Worm (Caenorhabditis elegans) whole organism, L2 larva: ENCODE measurements around the gene W06D11.3.

Experiments
- C34F6.9 ChIP-seq: fragments of 150-350 bp; optimal IDR thresholded peaks from 2 replicates; lab custom pipeline; 2014; ENCODE audit warnings: missing biosample characterization, missing genetic modification characterization
- F13H6.1 ChIP-seq: sonication (generic microtip); optimal IDR thresholded peaks from 2 replicates; lab custom pipeline; 2016; ENCODE audit warnings: missing genetic modification characterization, missing compliant biosample characterization
- R02D3.7 ChIP-seq: fragments of 150-350 bp; optimal IDR thresholded peaks from 2 replicates; lab custom pipeline; 2014; ENCODE audit warnings: missing biosample characterization, missing genetic modification characterization
- Y55F3AM.14 ChIP-seq: fragments of 200-800 bp; sonication (Bioruptor generic); optimal IDR thresholded peaks from 2 replicates; lab custom pipeline; 2018; ENCODE audit warnings: mild to moderate bottlenecking, missing genetic modification characterization, missing compliant biosample characterization
- ZK546.5 ChIP-seq: sonication (generic microtip); optimal IDR thresholded peaks from 2 replicates; lab custom pipeline; 2017; ENCODE audit warnings: missing biosample characterization, missing genetic modification characterization
- alr-1 ChIP-seq: fragments of 150-350 bp; optimal IDR thresholded peaks from 2 replicates; lab custom pipeline; 2014; ENCODE audit warnings: missing biosample characterization, missing genetic modification characterization
- aly-2 ChIP-seq: fragments of 150-350 bp; optimal IDR thresholded peaks from 2 replicates; lab custom pipeline; 2014; ENCODE audit warnings: missing biosample characterization, missing genetic modification characterization
- blmp-1 ChIP-seq: sonication (generic microtip); optimal IDR thresholded peaks from 2 replicates; lab custom pipeline; 2017; ENCODE audit warnings: missing genetic modification characterization, mild to moderate bottlenecking, missing compliant biosample characterization, antibody characterized with exemption, moderate library complexity; ENCODE audit not compliant: insufficient read depth
- ceh-16 ChIP-seq: fragments of 150-350 bp; optimal IDR thresholded peaks from 2 replicates; lab custom pipeline; 2014; ENCODE audit warnings: missing biosample characterization, missing genetic modification characterization
- crh-2 ChIP-seq: sonication (generic microtip); optimal IDR thresholded peaks from 2 replicates; lab custom pipeline; 2017; ENCODE audit warnings: missing biosample characterization, missing genetic modification characterization
- elt-3 ChIP-seq: sonication (generic microtip); optimal IDR thresholded peaks from 2 replicates; lab custom pipeline; 2017; ENCODE audit warnings: missing biosample characterization, missing genetic modification characterization
- fos-1 ChIP-seq: fragments of 150-350 bp; optimal IDR thresholded peaks from 2 replicates; lab custom pipeline; 2014; ENCODE audit warnings: missing biosample characterization, missing genetic modification characterization
- gmeb-1 ChIP-seq: fragments of 150-350 bp; optimal IDR thresholded peaks from 2 replicates; lab custom pipeline; 2014; ENCODE audit warnings: missing biosample characterization, missing genetic modification characterization
- lin-11 ChIP-seq: fragments of 150-350 bp; sonication (generic microtip); optimal IDR thresholded peaks from 2 replicates; lab custom pipeline; 2014; ENCODE audit warnings: missing biosample characterization, missing genetic modification characterization, inconsistent platforms, mixed read lengths
- lin-39 ChIP-seq: fragments of 150-350 bp; optimal IDR thresholded peaks from 2 replicates; lab custom pipeline; 2014; ENCODE audit warnings: missing biosample characterization, missing genetic modification reagents, missing genetic modification characterization
- lsy-2 ChIP-seq, 2 experiments: fragments of 150-350 bp in 1 of 2; sonication (generic microtip) in 1 of 2; optimal IDR thresholded peaks; 2 replicates each; lab custom pipeline; 2014 to 2017; ENCODE audit warnings: missing biosample characterization in 2 of 2, missing genetic modification characterization in 2 of 2
- mab-5 ChIP-seq: fragments of 150-350 bp; optimal IDR thresholded peaks from 2 replicates; lab custom pipeline; 2014; ENCODE audit warnings: missing biosample characterization, missing genetic modification characterization
- mbf-1 ChIP-seq: sonication (generic microtip); optimal IDR thresholded peaks from 2 replicates; lab custom pipeline; 2017; ENCODE audit warnings: missing biosample characterization, missing genetic modification characterization
- mdl-1 ChIP-seq, 2 experiments: fragments of 150-350 bp in 1 of 2; sonication (generic microtip) in 1 of 2; optimal IDR thresholded peaks; 2 replicates each; lab custom pipeline; 2017; ENCODE audit warnings: missing biosample characterization in 2 of 2, missing genetic modification characterization in 2 of 2
- nhr-10 ChIP-seq: sonication (generic microtip); optimal IDR thresholded peaks from 2 replicates; lab custom pipeline; 2017; ENCODE audit warnings: missing biosample characterization, missing genetic modification characterization
- nhr-11 ChIP-seq: fragments of 150-350 bp; optimal IDR thresholded peaks from 2 replicates; lab custom pipeline; 2014; ENCODE audit warnings: missing biosample characterization, missing genetic modification characterization
- nhr-12 ChIP-seq: fragments of 150-350 bp; optimal IDR thresholded peaks from 2 replicates; lab custom pipeline; 2014; ENCODE audit warnings: missing biosample characterization, missing genetic modification characterization
- nhr-129 ChIP-seq: fragments of 150-350 bp; optimal IDR thresholded peaks from 2 replicates; lab custom pipeline; 2014; ENCODE audit warnings: missing biosample characterization, missing genetic modification characterization
- nhr-23 ChIP-seq: fragments of 150-350 bp; optimal IDR thresholded peaks from 2 replicates; lab custom pipeline; 2014; ENCODE audit warnings: missing biosample characterization, missing genetic modification reagents, missing genetic modification characterization
- nhr-25 ChIP-seq: fragments of 150-350 bp; sonication (generic microtip); optimal IDR thresholded peaks from 3 replicates; lab custom pipeline; 2014; ENCODE audit warnings: missing biosample characterization, missing genetic modification characterization
- nhr-6 ChIP-seq: fragments of 150-350 bp; optimal IDR thresholded peaks from 2 replicates; lab custom pipeline; 2014; ENCODE audit warnings: missing biosample characterization, missing genetic modification characterization
- peb-1 ChIP-seq: fragments of 150-350 bp; optimal IDR thresholded peaks from 2 replicates; lab custom pipeline; 2014; ENCODE audit warnings: missing biosample characterization, missing genetic modification characterization
- skn-1 ChIP-seq: sonication (generic microtip); optimal IDR thresholded peaks from 2 replicates; lab custom pipeline; 2017; ENCODE audit warnings: missing biosample characterization, missing genetic modification characterization
- sma-9 ChIP-seq, 2 experiments: fragments of 150-350 bp in 1 of 2; sonication (generic microtip) in 1 of 2; optimal IDR thresholded peaks; 2 replicates each; lab custom pipeline; 2014 to 2016; ENCODE audit warnings: missing genetic modification characterization in 2 of 2, mild to moderate bottlenecking in 1 of 2, missing biosample characterization in 1 of 2, missing compliant biosample characterization in 1 of 2, missing genetic modification reagents in 1 of 2, moderate library complexity in 1 of 2
- unc-39 ChIP-seq: fragments of 150-350 bp; optimal IDR thresholded peaks from 2 replicates; lab custom pipeline; 2014; ENCODE audit warnings: missing biosample characterization, missing genetic modification characterization
- unc-55 ChIP-seq: fragments of 150-350 bp; sonication (generic microtip); optimal IDR thresholded peaks from 3 replicates; lab custom pipeline; 2014; ENCODE audit warnings: missing biosample characterization, missing genetic modification reagents, missing genetic modification characterization
- unc-62 ChIP-seq: fragments of 150-350 bp; optimal IDR thresholded peaks from 2 replicates; lab custom pipeline; 2014; ENCODE audit warnings: missing biosample characterization, missing genetic modification reagents, missing genetic modification characterization
- zag-1 ChIP-seq: fragments of 150-350 bp; optimal IDR thresholded peaks from 2 replicates; lab custom pipeline; 2014; ENCODE audit warnings: missing biosample characterization, missing genetic modification characterization
- ztf-1 ChIP-seq: fragments of 200-800 bp; sonication (Bioruptor generic); conservative IDR thresholded peaks from 2 replicates; pipeline ENCODE4 v1.3.6; 2022; ENCODE audit warnings: missing genetic modification characterization, missing compliant biosample characterization
- ztf-11 ChIP-seq: sonication (generic microtip); optimal IDR thresholded peaks from 2 replicates; lab custom pipeline; 2017; ENCODE audit warnings: missing biosample characterization, missing genetic modification characterization
- ztf-4 ChIP-seq: fragments of 150-350 bp; optimal IDR thresholded peaks from 2 replicates; lab custom pipeline; 2014; ENCODE audit warnings: missing biosample characterization, missing genetic modification characterization

Gene W06D11.3

ce11 chrX:12270841-12271240 lies 27.6 kb upstream of the W06D11.3 start, which contains the start of gene otpl-8:
Gene otpl-8 (minus strand): TSS chrX:12270941.
- TF ChIP-seq nhr-6 (tag; lab: Kevin White, UChicago) (no peak), nhr-25 (tag; lab: Kevin White, UChicago) (no peak), Y55F3AM.14 (GFP tag; lab: Kevin White, UChicago) (no peak), alr-1 (no peak), aly-2 (tag; lab: Kevin White, UChicago) (no peak), sma-9 (GFP tag; optimal IDR thresholded peaks at IDR 0.05; lab: Kevin White, UChicago) (no peak), sma-9 (tag; optimal IDR thresholded peaks at IDR 0.05; lab: Kevin White, UChicago) (no peak), ceh-16 (tag; lab: Kevin White, UChicago) (no peak), nhr-10 (tag; lab: Kevin White, UChicago) (no peak), ZK546.5 (tag; lab: Kevin White, UChicago) (no peak), unc-62 (no peak), ztf-1 (no peak), nhr-12 (tag; lab: Kevin White, UChicago) (no peak), lin-11 (tag; lab: Kevin White, UChicago) (no peak), nhr-23 (tag; lab: Kevin White, UChicago) (no peak)

DNA sequence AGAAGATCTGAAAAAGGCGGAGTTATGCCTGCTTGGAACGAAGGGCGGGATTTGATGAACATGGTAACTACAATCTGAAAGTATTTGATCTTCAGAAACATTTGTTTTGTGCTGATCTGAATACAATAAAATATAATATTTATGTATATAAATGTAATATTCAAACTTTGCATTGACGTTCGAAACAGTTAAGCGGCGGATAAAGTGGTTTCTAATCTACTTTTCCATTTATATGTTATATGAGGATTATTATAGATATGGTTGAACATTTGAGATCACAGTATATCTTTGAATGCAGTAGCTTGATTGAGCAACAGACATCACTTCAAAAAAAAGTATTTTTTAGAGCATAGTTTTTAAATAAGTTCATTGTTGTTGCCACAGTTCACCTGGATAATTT lies 24.6 kb upstream of the W06D11.3 start, which contains the start of gene H19J13.2:
H19J13.2 (minus strand) TSS at position 101 of the 400 bp plus-strand sequence.
- TF ChIP-seq ZK546.5 (tag; lab: Kevin White, UChicago) = no peak
- no peak for TF ChIP-seq nhr-23 (tag; lab: Kevin White, UChicago)
- TF ChIP-seq unc-55 = no peak
- no peak for TF ChIP-seq F13H6.1 (tag; lab: Kevin White, UChicago)
- no peak for TF ChIP-seq crh-2 (tag; lab: Kevin White, UChicago)
- TF ChIP-seq lsy-2 (tag; optimal IDR thresholded peaks at IDR 0.05; lab: Kevin White, UChicago) = no peak
- TF ChIP-seq mbf-1 (tag; lab: Kevin White, UChicago) = no peak
- TF ChIP-seq aly-2 (tag; lab: Kevin White, UChicago) = no peak
- TF ChIP-seq zag-1 = no peak
- TF ChIP-seq gmeb-1 (tag; lab: Kevin White, UChicago) = no peak

DNA sequence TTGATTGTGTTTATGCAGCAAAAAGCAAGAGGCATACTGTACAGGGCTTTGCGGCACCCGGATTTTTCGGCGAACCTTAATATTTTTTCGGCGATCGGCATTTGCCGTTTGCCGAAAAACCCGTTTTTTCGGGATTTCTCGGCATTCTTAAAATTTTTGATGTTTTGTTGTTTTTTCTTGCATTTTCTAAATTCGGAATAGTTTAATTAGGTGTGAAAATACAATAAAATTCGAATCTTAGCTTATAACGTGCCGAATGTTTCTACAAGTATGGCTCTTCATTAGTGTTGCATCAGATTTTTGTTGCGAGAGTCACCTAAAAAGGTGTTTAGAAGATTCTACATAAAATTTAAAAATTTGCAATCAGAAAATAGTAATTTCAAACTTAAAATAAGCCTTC lies 22.9 kb upstream of the W06D11.3 start, which contains the start of gene C04B4.6:
C04B4.6 (minus strand) TSS at position 101 of the 400 bp plus-strand sequence.
- TF ChIP-seq mdl-1 (tag; optimal IDR thresholded peaks at IDR 0.05; lab: Kevin White, UChicago) = no peak
- no peak for TF ChIP-seq sma-9 (GFP tag; optimal IDR thresholded peaks at IDR 0.05; lab: Kevin White, UChicago)
- TF ChIP-seq sma-9 (tag; optimal IDR thresholded peaks at IDR 0.05; lab: Kevin White, UChicago) = no peak
- TF ChIP-seq elt-3 (tag; lab: Kevin White, UChicago) = no peak
- TF ChIP-seq lin-39 (tag; lab: Kevin White, UChicago) = no peak
- TF ChIP-seq skn-1 (tag; lab: Kevin White, UChicago) = no peak
- no peak for TF ChIP-seq unc-62
- TF ChIP-seq ztf-11 (tag; lab: Kevin White, UChicago) = no peak
- no peak for TF ChIP-seq blmp-1 (tag; lab: Kevin White, UChicago)
- no peak for TF ChIP-seq R02D3.7
- no peak for TF ChIP-seq mab-5 (tag; lab: Kevin White, UChicago)
- no peak for TF ChIP-seq F13H6.1 (tag; lab: Kevin White, UChicago)
- no peak for TF ChIP-seq aly-2 (tag; lab: Kevin White, UChicago)
- TF ChIP-seq nhr-129 (tag; lab: Kevin White, UChicago) = no peak
- no peak for TF ChIP-seq unc-39 (tag; lab: Kevin White, UChicago)
- no peak for TF ChIP-seq ceh-16 (tag; lab: Kevin White, UChicago)
- TF ChIP-seq nhr-12 (tag; lab: Kevin White, UChicago) = no peak
- TF ChIP-seq lin-11 (tag; lab: Kevin White, UChicago) = no peak
- no peak for TF ChIP-seq peb-1
- no peak for TF ChIP-seq gmeb-1 (tag; lab: Kevin White, UChicago)

DNA sequence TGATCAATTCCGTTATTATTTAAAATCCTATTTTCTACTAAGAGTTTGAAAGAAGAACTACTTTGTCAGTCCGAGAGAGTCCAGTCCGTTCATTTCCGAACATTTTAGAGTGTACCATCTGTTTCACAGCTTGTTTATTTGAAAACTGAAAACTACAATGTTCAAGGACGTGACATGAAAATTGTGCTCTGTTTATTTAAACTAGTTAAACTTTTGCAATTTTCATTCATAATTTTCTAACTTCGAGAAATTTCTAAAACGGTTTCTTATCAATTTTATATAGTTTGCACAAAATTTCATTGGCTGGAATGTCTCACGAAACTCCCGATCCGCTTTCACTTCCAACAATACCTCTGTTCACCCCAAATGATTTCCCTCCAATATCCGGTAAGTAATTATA lies 18.0 kb upstream of the W06D11.3 start, which contains the start of gene C04B4.1:
C04B4.1 (plus strand) TSS at position 301 of the 400 bp plus-strand sequence.
- TF ChIP-seq Y55F3AM.14 (GFP tag; lab: Kevin White, UChicago) (no peak), C34F6.9 (tag; lab: Kevin White, UChicago) (no peak), nhr-11 (tag; lab: Kevin White, UChicago) (no peak), skn-1 (tag; lab: Kevin White, UChicago) (no peak), sma-9 (GFP tag; optimal IDR thresholded peaks at IDR 0.05; lab: Kevin White, UChicago) (no peak), sma-9 (tag; optimal IDR thresholded peaks at IDR 0.05; lab: Kevin White, UChicago) (no peak), aly-2 (tag; lab: Kevin White, UChicago) (no peak), zag-1 (no peak), R02D3.7 (no peak), fos-1 (no peak), ztf-4 (tag; lab: Kevin White, UChicago) (no peak)
